Worm (Caenorhabditis elegans) whole organism, L1 larva: ENCODE data around the gene F48B9.1.

Experiments used
- mdl-1 ChIP-seq, 2 experiments: fragments of 150-350 bp; optimal IDR thresholded peaks; 2 replicates each; lab custom pipeline; 2014 to 2017; ENCODE audit warnings: missing biosample characterization in 2 of 2, missing genetic modification characterization in 2 of 2, inconsistent platforms in 1 of 2
- nhr-76 ChIP-seq: sonication (generic microtip); optimal IDR thresholded peaks from 2 replicates; lab custom pipeline; 2017; ENCODE audit warnings: missing biosample characterization, missing genetic modification characterization

- TF ChIP-seq mdl-1 (tag; optimal IDR thresholded peaks at IDR 0.05; lab: Kevin White, UChicago) (no peak), nhr-76 (no peak)
Observed at ce11 chrX:2138923-2139322, 41.8 kb upstream of the F48B9.1 start.
